Worm (Caenorhabditis elegans): Measurements from ENCODE around the gene H25P19.1.

- no peak for TF ChIP-seq aly-2 (tag; optimal IDR thresholded peaks at IDR 0.05)
- TF ChIP-seq nhr-10 (tag; optimal IDR thresholded peaks at IDR 0.05) = no peak
- TF ChIP-seq elt-3 (tag; optimal IDR thresholded peaks at IDR 0.05) = no peak
- no peak for TF ChIP-seq skn-1 (tag; optimal IDR thresholded peaks at IDR 0.05)
- TF ChIP-seq lsy-2 (tag; optimal IDR thresholded peaks at IDR 0.05) = no peak
- no peak for TF ChIP-seq ztf-11 (tag; optimal IDR thresholded peaks at IDR 0.05)
- no peak for TF ChIP-seq unc-39 (tag; optimal IDR thresholded peaks at IDR 0.05)
- no peak for TF ChIP-seq alr-1 (tag; optimal IDR thresholded peaks at IDR 0.05)
- TF ChIP-seq unc-62 (GFP tag; optimal IDR thresholded peaks at IDR 0.05) = no peak
- no peak for TF ChIP-seq ama-1 (optimal IDR thresholded peaks at IDR 0.05)
- TF ChIP-seq elt-1 (tag; optimal IDR thresholded peaks at IDR 0.05) = no peak
Measured at ce11 chrV:708808-709207, 21.3 kb downstream of the H25P19.1 start, which contains the start of gene srbc-39.

Data from whole organism, L2 larva.